Fruit fly (Drosophila melanogaster): ENCODE results near the gene CG42554.

The CG42554 gene

DNA sequence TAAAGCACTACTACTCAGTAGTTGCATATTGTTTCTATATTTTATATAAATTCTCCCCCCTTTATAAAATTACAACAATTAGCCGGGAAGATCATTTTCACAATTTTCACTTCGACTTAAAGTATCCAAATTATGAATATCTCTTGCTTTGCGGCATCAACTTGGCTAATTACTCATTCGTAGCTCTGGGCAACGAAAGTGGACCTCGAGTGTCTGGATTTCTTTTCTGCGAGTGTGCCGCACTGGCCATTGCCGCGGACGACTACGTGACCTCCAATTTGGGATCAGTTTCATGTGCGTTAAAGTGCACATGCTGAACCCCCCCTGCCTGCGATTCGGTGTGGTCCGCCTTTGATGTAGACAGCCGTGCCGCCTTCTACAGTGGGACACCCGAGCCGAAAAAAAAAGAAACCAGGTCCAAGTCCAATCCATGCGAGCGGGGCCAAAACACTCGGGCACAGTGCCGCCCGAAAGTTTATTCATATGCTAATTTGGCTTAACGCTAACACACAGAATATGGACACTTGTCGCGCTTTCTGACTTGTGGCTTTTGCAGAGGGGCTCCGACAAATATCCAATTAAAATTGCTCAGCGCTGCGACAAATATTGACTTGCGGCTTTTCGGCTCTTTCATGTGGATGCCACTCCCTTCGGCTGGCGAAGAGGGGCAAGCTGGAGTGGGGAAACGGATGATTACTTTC is 16.9 kb upstream of the CG42554 start:
- TF ChIP-seq Rel (GFP tag; optimal IDR thresholded peaks at IDR 0.05) (no peak), Rel (tag; optimal IDR thresholded peaks at IDR 0.05) (no peak), Vsx2 (GFP tag; optimal IDR thresholded peaks at IDR 0.05; ENCODE audit: partially characterized antibody) (no peak), OdsH (GFP tag; optimal IDR thresholded peaks at IDR 0.05) (peak; percentile 28), ey (GFP tag; optimal IDR thresholded peaks at IDR 0.05) (peak; percentile 32), dmrt93B (GFP tag; optimal IDR thresholded peaks at IDR 0.05) (peak; percentile 33), Jra (GFP tag; optimal IDR thresholded peaks at IDR 0.05) (no peak), fru (GFP tag; optimal IDR thresholded peaks at IDR 0.05) (peak; percentile 45), HLH106 (tag; optimal IDR thresholded peaks at IDR 0.05) (peak; percentile 61), foxo (GFP tag; optimal IDR thresholded peaks at IDR 0.05) (peak in 1 of 2 experiments; percentile 62), Sp1 (GFP tag; optimal IDR thresholded peaks at IDR 0.05) (peak; percentile 63), CG9705 (GFP tag; optimal IDR thresholded peaks at IDR 0.05) (peak; percentile 24), Hr83 (GFP tag; optimal IDR thresholded peaks at IDR 0.05; ENCODE audit: poor library complexity, severe bottlenecking) (no peak), Mio (GFP tag; optimal IDR thresholded peaks at IDR 0.05) (no peak), h (GFP tag; optimal IDR thresholded peaks at IDR 0.05) (peak; percentile 56)

DNA sequence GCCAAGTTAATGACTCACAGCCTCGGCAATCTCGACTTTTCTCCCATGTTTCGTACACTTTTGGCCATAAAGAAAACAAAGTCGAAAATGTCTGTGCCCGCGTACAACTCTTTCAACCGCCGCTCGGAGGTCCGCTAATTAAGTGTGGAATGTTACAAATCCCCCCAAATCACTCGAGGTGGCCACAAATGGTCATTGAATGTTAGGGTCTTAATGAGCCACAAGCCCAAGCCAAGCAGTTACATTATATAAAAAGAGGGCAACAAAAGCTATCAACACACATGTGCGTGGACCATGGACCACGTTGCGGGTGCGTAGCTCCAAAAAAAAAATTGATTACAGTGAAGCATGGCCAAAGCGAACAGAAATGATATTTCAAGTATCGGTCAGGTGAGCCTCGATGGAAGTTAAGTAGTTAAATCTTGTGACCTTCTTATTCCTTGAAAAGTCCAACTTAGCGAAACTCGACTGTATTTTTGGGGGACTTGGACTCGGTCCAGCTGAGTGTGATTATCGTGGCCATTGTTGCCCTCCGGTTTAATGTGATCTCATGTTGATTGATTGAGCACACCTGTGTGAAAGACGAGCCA is 16.1 kb upstream of the CG42554 start:
- no peak for TF ChIP-seq CrebA (GFP tag; optimal IDR thresholded peaks at IDR 0.05; ENCODE audit: borderline replicate concordance)
- no peak for TF ChIP-seq Dif (GFP tag; optimal IDR thresholded peaks at IDR 0.05; ENCODE audit: partially characterized antibody)
- TF ChIP-seq h (GFP tag; optimal IDR thresholded peaks at IDR 0.05) = peak; percentile 59
- no peak for TF ChIP-seq dl (GFP tag; optimal IDR thresholded peaks at IDR 0.05; ENCODE audit: insufficient read depth in 1 of 2, partially characterized antibody in 2 of 2)
- TF ChIP-seq Abd-B (GFP tag; optimal IDR thresholded peaks at IDR 0.05) = no peak
- no peak for TF ChIP-seq jim (GFP tag; optimal IDR thresholded peaks at IDR 0.05)
- TF ChIP-seq woc (GFP tag; optimal IDR thresholded peaks at IDR 0.05) = peak; percentile 66
- TF ChIP-seq N (GFP tag; optimal IDR thresholded peaks at IDR 0.05) = no peak
- TF ChIP-seq GATAd (GFP tag; optimal IDR thresholded peaks at IDR 0.05) = no peak
- no peak for TF ChIP-seq Vsx2 (GFP tag; optimal IDR thresholded peaks at IDR 0.05; ENCODE audit: partially characterized antibody)
- peak in 1 of 2 experiments; percentile 72 for TF ChIP-seq foxo (GFP tag; optimal IDR thresholded peaks at IDR 0.05)
- peak; percentile 51 for TF ChIP-seq HLH106 (tag; optimal IDR thresholded peaks at IDR 0.05)
- peak; percentile 51 for TF ChIP-seq br (GFP tag; optimal IDR thresholded peaks at IDR 0.05)
- peak; percentile 38 for TF ChIP-seq Sp1 (GFP tag; optimal IDR thresholded peaks at IDR 0.05)
- TF ChIP-seq Hr78 (GFP tag; optimal IDR thresholded peaks at IDR 0.05) = no peak
- no peak for TF ChIP-seq Myc (optimal IDR thresholded peaks at IDR 0.05)
- peak; percentile 38 for TF ChIP-seq rgr (GFP tag; optimal IDR thresholded peaks at IDR 0.05)
- TF ChIP-seq ey (GFP tag; optimal IDR thresholded peaks at IDR 0.05) = peak; percentile 41
- TF ChIP-seq sv (GFP tag; optimal IDR thresholded peaks at IDR 0.05) = peak; percentile 85
- no peak for TF ChIP-seq brk (GFP tag; optimal IDR thresholded peaks at IDR 0.05)
- TF ChIP-seq OdsH (GFP tag; optimal IDR thresholded peaks at IDR 0.05) = peak; percentile 29
- no peak for TF ChIP-seq CG32264 (GFP tag; optimal IDR thresholded peaks at IDR 0.05)
- TF ChIP-seq tai (GFP tag; optimal IDR thresholded peaks at IDR 0.05) = no peak
- no peak for TF ChIP-seq pan (optimal IDR thresholded peaks at IDR 0.05)
- TF ChIP-seq fru (GFP tag; optimal IDR thresholded peaks at IDR 0.05) = peak; percentile 55
- peak; percentile 13 for TF ChIP-seq psq (GFP tag; optimal IDR thresholded peaks at IDR 0.05)
- TF ChIP-seq Hnf4 (GFP tag; optimal IDR thresholded peaks at IDR 0.05) = peak; percentile 56

- TF ChIP-seq Dif (GFP tag; optimal IDR thresholded peaks at IDR 0.05; ENCODE audit: partially characterized antibody) (no peak), Hr78 (GFP tag; optimal IDR thresholded peaks at IDR 0.05) (no peak), dsf (GFP tag; optimal IDR thresholded peaks at IDR 0.05; ENCODE audit: borderline replicate concordance) (no peak), Sp1 (GFP tag; optimal IDR thresholded peaks at IDR 0.05) (peak; percentile 82), Hr83 (GFP tag; optimal IDR thresholded peaks at IDR 0.05; ENCODE audit: poor library complexity, severe bottlenecking) (no peak), Hnf4 (GFP tag; optimal IDR thresholded peaks at IDR 0.05) (peak; percentile 70), brk (GFP tag; optimal IDR thresholded peaks at IDR 0.05) (peak; percentile 48), Mio (GFP tag; optimal IDR thresholded peaks at IDR 0.05) (no peak), ey (GFP tag; optimal IDR thresholded peaks at IDR 0.05) (peak; percentile 49), CG9705 (GFP tag; optimal IDR thresholded peaks at IDR 0.05) (no peak), OdsH (GFP tag; optimal IDR thresholded peaks at IDR 0.05) (peak; percentile 67), Rel (GFP tag; optimal IDR thresholded peaks at IDR 0.05) (peak; percentile 22), Rel (tag; optimal IDR thresholded peaks at IDR 0.05) (peak; percentile 24), foxo (GFP tag; optimal IDR thresholded peaks at IDR 0.05) (peak in 1 of 2 experiments; percentile 78), sage (GFP tag; optimal IDR thresholded peaks at IDR 0.05) (peak; percentile 36), CG32264 (GFP tag; optimal IDR thresholded peaks at IDR 0.05) (peak; percentile 0), pan (optimal IDR thresholded peaks at IDR 0.05) (no peak), psq (GFP tag; optimal IDR thresholded peaks at IDR 0.05) (peak; percentile 69), rgr (GFP tag; optimal IDR thresholded peaks at IDR 0.05) (peak; percentile 75), woc (GFP tag; optimal IDR thresholded peaks at IDR 0.05) (peak; percentile 13), HLH106 (tag; optimal IDR thresholded peaks at IDR 0.05) (peak; percentile 82), h (GFP tag; optimal IDR thresholded peaks at IDR 0.05) (peak; percentile 81), sv (GFP tag; optimal IDR thresholded peaks at IDR 0.05) (no peak), br (GFP tag; optimal IDR thresholded peaks at IDR 0.05) (peak; percentile 63), dmrt93B (GFP tag; optimal IDR thresholded peaks at IDR 0.05) (peak; percentile 56), fru (GFP tag; optimal IDR thresholded peaks at IDR 0.05) (peak; percentile 74)
Observed at dm6 chr3L:820332-820731, 15.2 kb upstream of the CG42554 start.

All from whole organism, wandering third instar larva.